Fruit fly (Drosophila melanogaster): Measurements from ENCODE around the gene P5cr.

The P5cr gene

DNA sequence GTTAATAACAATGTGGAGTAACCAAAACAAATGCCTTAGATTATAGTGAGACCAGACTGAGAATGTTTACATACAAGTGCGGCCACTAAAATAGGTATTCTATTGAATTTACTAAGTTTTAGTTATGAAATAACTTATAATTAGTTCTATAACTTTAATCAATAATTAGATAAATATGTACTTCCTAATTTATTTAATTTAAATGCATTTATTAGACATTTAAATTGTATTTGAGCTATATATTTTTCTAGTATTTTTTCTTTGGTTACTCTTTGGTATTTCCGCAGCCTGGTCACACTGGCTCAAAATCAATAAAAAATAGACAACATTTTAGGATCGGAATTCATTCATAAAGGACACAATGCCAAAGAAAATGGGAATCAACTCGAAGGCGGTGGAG, 2.5 kb downstream of the P5cr start, which contains the start of the genes Prp18 and CG6013 (continued):
- peak; percentile 70 for TF ChIP-seq CG33557 (GFP tag; optimal IDR thresholded peaks at IDR 0.05)
- no peak for TF ChIP-seq NFAT (GFP tag; IDR thresholded peaks at IDR 0.05)
- no peak for TF ChIP-seq danr (GFP tag; IDR thresholded peaks at IDR 0.05)
- peak; percentile 50 for TF ChIP-seq E2f1 (GFP tag; IDR thresholded peaks at IDR 0.05)
- no peak for TF ChIP-seq jigr1 (GFP tag; IDR thresholded peaks at IDR 0.05)
- TF ChIP-seq CG15269 (tag; optimal IDR thresholded peaks at IDR 0.05): peak; percentile 65
- TF ChIP-seq MBD-R2 (GFP tag; IDR thresholded peaks at IDR 0.05): peak; percentile 81
- TF ChIP-seq CG13123 (GFP tag; optimal IDR thresholded peaks at IDR 0.05): peak; percentile 40
- TF ChIP-seq sd (tag; optimal IDR thresholded peaks at IDR 0.05): peak; percentile 89
- no peak for TF ChIP-seq CG6813 (GFP tag; optimal IDR thresholded peaks at IDR 0.05)
- TF ChIP-seq tin (GFP tag; optimal IDR thresholded peaks at IDR 0.05): peak; percentile 46
- no peak for TF ChIP-seq pho (GFP tag; optimal IDR thresholded peaks at IDR 0.05)
- TF ChIP-seq CG7556 (GFP tag; optimal IDR thresholded peaks at IDR 0.05): peak; percentile 52
- TF ChIP-seq pnt (GFP tag; optimal IDR thresholded peaks at IDR 0.05): no peak
- peak; percentile 80 for TF ChIP-seq Abd-B (GFP tag; optimal IDR thresholded peaks at IDR 0.05)
- TF ChIP-seq CoRest (tag; optimal IDR thresholded peaks at IDR 0.05): peak; percentile 79
- TF ChIP-seq gem (tag; optimal IDR thresholded peaks at IDR 0.05): peak; percentile 86
- TF ChIP-seq CG10462 (GFP tag; optimal IDR thresholded peaks at IDR 0.05): peak; percentile 7
- no peak for TF ChIP-seq prd (optimal IDR thresholded peaks at IDR 0.05)
- TF ChIP-seq prd (GFP tag; IDR thresholded peaks at IDR 0.05): peak; percentile 40; the same call in 1 of the 3 replicates
- no peak for TF ChIP-seq Rx (GFP tag; IDR thresholded peaks at IDR 0.05)
- peak; percentile 63 for TF ChIP-seq Xbp1 (GFP tag; optimal IDR thresholded peaks at IDR 0.05)
- peak; percentile 32; the same call in 1 of the 3 replicates for TF ChIP-seq zfh1 (GFP tag; IDR thresholded peaks at IDR 0.05)
- TF ChIP-seq lola (GFP tag; optimal IDR thresholded peaks at IDR 0.05): peak in 1 of 3 experiments; percentile 74
- TF ChIP-seq HmgD (GFP tag; optimal IDR thresholded peaks at IDR 0.05): no peak
- TF ChIP-seq CG13296 (GFP tag; optimal IDR thresholded peaks at IDR 0.05): peak; percentile 47
- peak; percentile 71 for TF ChIP-seq CG9797 (GFP tag; optimal IDR thresholded peaks at IDR 0.05)
- no peak for TF ChIP-seq odd (GFP tag; optimal IDR thresholded peaks at IDR 0.05)
- peak; percentile 0 for TF ChIP-seq psq (GFP tag; optimal IDR thresholded peaks at IDR 0.05)
- TF ChIP-seq hkb (optimal IDR thresholded peaks at IDR 0.05): no peak
- no peak for TF ChIP-seq hkb (GFP tag; IDR thresholded peaks at IDR 0.05)
- no peak for TF ChIP-seq cg (GFP tag; optimal IDR thresholded peaks at IDR 0.05)
- peak; percentile 61 for TF ChIP-seq gfzf (GFP tag; optimal IDR thresholded peaks at IDR 0.05)
- peak; percentile 54 for TF ChIP-seq CG18599 (GFP tag; optimal IDR thresholded peaks at IDR 0.05)
- TF ChIP-seq inv (GFP tag; IDR thresholded peaks at IDR 0.05; ENCODE audit: partially characterized antibody): no peak
- TF ChIP-seq Sox100B (GFP tag; optimal IDR thresholded peaks at IDR 0.05): no peak
- TF ChIP-seq sug (tag; optimal IDR thresholded peaks at IDR 0.05): peak; percentile 53
- peak in 1 of 2 experiments; percentile 22 for TF ChIP-seq tll (GFP tag; optimal IDR thresholded peaks at IDR 0.05)
- TF ChIP-seq CG9932 (GFP tag; IDR thresholded peaks at IDR 0.05): peak; percentile 67
- no peak for TF ChIP-seq C15 (GFP tag; IDR thresholded peaks at IDR 0.05)
- peak; percentile 78 for TF ChIP-seq CG2678 (tag; optimal IDR thresholded peaks at IDR 0.05)
- peak; percentile 44 for TF ChIP-seq gcm (GFP tag; optimal IDR thresholded peaks at IDR 0.05)
- TF ChIP-seq CG17359 (tag; optimal IDR thresholded peaks at IDR 0.05): peak; percentile 54
- TF ChIP-seq CG1602 (GFP tag; optimal IDR thresholded peaks at IDR 0.05): peak; percentile 57
- TF ChIP-seq CG18262 (tag; optimal IDR thresholded peaks at IDR 0.05): peak; percentile 77
- TF ChIP-seq CG7271 (tag; optimal IDR thresholded peaks at IDR 0.05): peak; percentile 65
- TF ChIP-seq CG7839 (tag; optimal IDR thresholded peaks at IDR 0.05): peak; percentile 75
- TF ChIP-seq CG11247 (GFP tag; IDR thresholded peaks at IDR 0.05): no peak
- peak; percentile 78 for TF ChIP-seq CG17829 (tag; optimal IDR thresholded peaks at IDR 0.05)
- no peak for TF ChIP-seq CG2129 (GFP tag; IDR thresholded peaks at IDR 0.05; ENCODE audit: partially characterized antibody)
- no peak for TF ChIP-seq Dref (GFP tag; IDR thresholded peaks at IDR 0.05)
